Worm (Caenorhabditis elegans): ENCODE measurements around the gene lin-52.

- TF ChIP-seq ceh-39 (tag; optimal IDR thresholded peaks at IDR 0.05) (no peak), nhr-28 (tag; optimal IDR thresholded peaks at IDR 0.05) (no peak), ces-1 (GFP tag; optimal IDR thresholded peaks at IDR 0.05) (peak; percentile 13), snpc-4 (tag; optimal IDR thresholded peaks at IDR 0.05) (no peak), elt-1 (tag; optimal IDR thresholded peaks at IDR 0.05; ENCODE audit: borderline replicate concordance, insufficient read depth) (no peak), ceh-43 (GFP tag; optimal IDR thresholded peaks at IDR 0.05) (no peak), unc-120 (tag; optimal IDR thresholded peaks at IDR 0.05; ENCODE audit: poor library complexity, severe bottlenecking) (no peak), ztf-11 (tag; optimal IDR thresholded peaks at IDR 0.05) (no peak), nhr-237 (tag; optimal IDR thresholded peaks at IDR 0.05) (no peak)
These were observed 23.5 kb upstream of the lin-52 start, which contains the start of gene mrpl-36 for ce11 chrIII:9848083-9848482.

Data from whole organism, mixed stage, embryonic.